Fruit fly (Drosophila melanogaster): ENCODE measurements around the gene CG13950.

The CG13950 gene

DNA sequence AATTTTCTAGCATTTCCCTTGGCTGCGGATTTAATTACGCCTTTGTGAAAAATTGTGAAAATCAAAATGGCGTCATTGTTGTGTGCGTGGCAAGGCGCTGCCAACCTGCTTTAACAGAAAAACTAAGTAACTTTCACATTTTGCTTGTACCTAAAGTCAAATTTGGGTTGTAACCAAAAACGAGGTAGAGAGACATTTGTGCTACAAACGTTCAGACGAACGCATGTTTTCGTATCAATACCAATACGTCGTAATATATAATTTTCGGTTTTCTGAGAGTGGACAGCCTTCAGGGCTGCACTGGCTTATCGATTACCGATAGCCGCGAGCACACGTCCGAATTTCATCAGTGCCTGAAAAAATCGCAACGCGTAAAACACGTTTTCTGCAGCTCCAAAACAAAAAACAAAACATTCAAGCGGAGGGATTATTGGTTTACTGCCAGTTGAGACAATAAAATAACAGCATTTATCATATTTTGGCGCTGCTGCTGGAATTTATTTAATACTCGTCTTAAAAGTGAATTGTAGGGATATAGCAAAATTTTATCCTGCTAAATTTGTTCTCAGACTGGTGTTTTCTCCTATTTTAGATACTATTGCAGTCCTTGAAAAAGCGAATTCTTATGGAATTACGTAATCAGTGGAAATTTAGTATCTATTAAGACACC, 10.9 kb downstream of the CG13950 start (continued):
- TF ChIP-seq gro (GFP tag; optimal IDR thresholded peaks at IDR 0.05) (peak; percentile 50), sens-2 (GFP tag; IDR thresholded peaks at IDR 0.05) (peak; percentile 41; the same call in 1 of the 2 replicates), CG11456 (GFP tag; IDR thresholded peaks at IDR 0.05) (peak; percentile 69; the same call in 1 of the 3 replicates), YL-1 (GFP tag; optimal IDR thresholded peaks at IDR 0.05) (peak; percentile 98), CG12236 (GFP tag; optimal IDR thresholded peaks at IDR 0.05) (peak; percentile 38), Tbp (GFP tag; optimal IDR thresholded peaks at IDR 0.05) (no peak), unc-4 (GFP tag; IDR thresholded peaks at IDR 0.05; ENCODE audit: partially characterized antibody) (0 out of 2 replicates have a peak, but pooled peaks have one; percentile 29), eve (GFP tag; optimal IDR thresholded peaks at IDR 0.05) (no peak), vnd (GFP tag; IDR thresholded peaks at IDR 0.05; ENCODE audit: partially characterized antibody) (0 out of 3 replicates have a peak, but pooled peaks have one; percentile 32), Dad (GFP tag; optimal IDR thresholded peaks at IDR 0.05) (peak; percentile 79), jing (GFP tag; optimal IDR thresholded peaks at IDR 0.05) (no peak), sna (GFP tag; IDR thresholded peaks at IDR 0.05; ENCODE audit: partially characterized antibody) (0 out of 2 replicates have a peak, but pooled peaks have one; percentile 26), HLH3B (GFP tag; IDR thresholded peaks at IDR 0.05) (peak; percentile 64), CHES-1-like (GFP tag; optimal IDR thresholded peaks at IDR 0.05) (peak; percentile 81), CG30403 (GFP tag; optimal IDR thresholded peaks at IDR 0.05) (peak; percentile 74), Ada2b (GFP tag; IDR thresholded peaks at IDR 0.05) (peak; percentile 34; the same call in 1 of the 2 replicates), Meics (GFP tag; optimal IDR thresholded peaks at IDR 0.05) (peak; percentile 64), nau (GFP tag; optimal IDR thresholded peaks at IDR 0.05) (peak; percentile 53), Awh (GFP tag; IDR thresholded peaks at IDR 0.05) (no peak), CG2678 (tag; optimal IDR thresholded peaks at IDR 0.05) (peak; percentile 71), eyg (GFP tag; optimal IDR thresholded peaks at IDR 0.05) (peak; percentile 9), CG8290 (GFP tag; optimal IDR thresholded peaks at IDR 0.05) (no peak), CG8290 (tag; optimal IDR thresholded peaks at IDR 0.05) (peak in 1 of 2 experiments; percentile 59), gcm2 (GFP tag; optimal IDR thresholded peaks at IDR 0.05) (peak; percentile 65), tll (GFP tag; optimal IDR thresholded peaks at IDR 0.05) (peak in 1 of 2 experiments; percentile 51), CG18764 (GFP tag; optimal IDR thresholded peaks at IDR 0.05) (peak; percentile 82), CG7987 (GFP tag; optimal IDR thresholded peaks at IDR 0.05) (peak; percentile 42), CG9817 (tag; optimal IDR thresholded peaks at IDR 0.05) (peak; percentile 64), Blimp-1 (GFP tag; optimal IDR thresholded peaks at IDR 0.05) (peak; percentile 61), MBD-R2 (GFP tag; IDR thresholded peaks at IDR 0.05) (peak; percentile 41; the same call in 1 of the 2 replicates), stc (GFP tag; IDR thresholded peaks at IDR 0.05) (peak; percentile 68), CG42726 (GFP tag; IDR thresholded peaks at IDR 0.05; ENCODE audit: partially characterized antibody) (no peak), pb (GFP tag; optimal IDR thresholded peaks at IDR 0.05) (peak; percentile 61), Ets97D (GFP tag; optimal IDR thresholded peaks at IDR 0.05) (peak; percentile 65), cas (GFP tag; IDR thresholded peaks at IDR 0.05) (0 out of 2 replicates have a peak, but pooled peaks have one; percentile 29), Dbx (GFP tag; IDR thresholded peaks at IDR 0.05) (peak; percentile 63; the same call in 2 of the 3 replicates), unpg (GFP tag; optimal IDR thresholded peaks at IDR 0.05) (peak; percentile 71), abd-A (tag; optimal IDR thresholded peaks at IDR 0.05) (no peak), danr (GFP tag; IDR thresholded peaks at IDR 0.05) (no peak), Doc2 (GFP tag; IDR thresholded peaks at IDR 0.05) (no peak; the same call in 1 of the 2 replicates), CG18619 (GFP tag; optimal IDR thresholded peaks at IDR 0.05) (peak; percentile 64), ci (GFP tag; IDR thresholded peaks at IDR 0.05) (peak; percentile 77), CG15601 (tag; optimal IDR thresholded peaks at IDR 0.05) (peak; percentile 55), lilli (GFP tag; optimal IDR thresholded peaks at IDR 0.05) (peak; percentile 85), H2.0 (GFP tag; IDR thresholded peaks at IDR 0.05) (peak; percentile 79), CG13424 (tag; optimal IDR thresholded peaks at IDR 0.05) (peak; percentile 73), CG11093 (GFP tag; IDR thresholded peaks at IDR 0.05) (no peak), CG16813 (GFP tag; IDR thresholded peaks at IDR 0.05; ENCODE audit: partially characterized antibody) (peak; percentile 37; the same call in 1 of the 3 replicates), Optix (GFP tag; IDR thresholded peaks at IDR 0.05) (peak; percentile 66)

Measured in whole organism, embryonic.